Fruit fly (Drosophila melanogaster) whole organism, adult: ENCODE data around the gene Ak3.

Source experiments
- CG7101 ChIP-seq: fragments of 200-800 bp; sonication (Bioruptor generic); optimal IDR thresholded peaks from 2 replicates; lab custom pipeline; 2018; ENCODE audit warnings: missing biosample characterization, mild to moderate bottlenecking, missing genetic modification characterization, moderate library complexity
- cnc ChIP-seq, 2 experiments: fragments of >200 bp; optimal IDR thresholded peaks; 2 replicates each; lab custom pipeline; 2017
- kay ChIP-seq: fragments of 200-800 bp; sonication (Bioruptor generic); peaks from one replicate; lab custom pipeline; 2016; ENCODE audit warnings: missing biosample characterization, missing genetic modification characterization, borderline replicate concordance
- ovo ChIP-seq: fragments of 200-800 bp; sonication (Bioruptor generic); optimal IDR thresholded peaks from 2 replicates; lab custom pipeline; 2016; ENCODE audit warnings: missing biosample characterization, missing genetic modification characterization
- toe ChIP-seq: fragments of 200-800 bp; sonication (Bioruptor generic); optimal IDR thresholded peaks from 2 replicates; lab custom pipeline; 2016; ENCODE audit warnings: missing biosample characterization, missing genetic modification characterization

- TF ChIP-seq kay (GFP tag; lab: Kevin White, UChicago) (no peak), ovo (GFP tag; lab: Kevin White, UChicago) (no peak), CG7101 (tag; lab: Kevin White, UChicago) (no peak), toe (GFP tag; lab: Kevin White, UChicago) (no peak), cnc (optimal IDR thresholded peaks at IDR 0.05; lab: Kevin White, UChicago) (no peak)
Measured at dm6 chr3R:10884678-10885421, 4.5 kb downstream of the Ak3 start, which contains the start of gene CG14696.
